Fruit fly (Drosophila melanogaster) whole organism, pupa: ENCODE measurements around the gene veli.

Source experiments
- CG10348 ChIP-seq: fragments of 200-800 bp; sonication (Bioruptor generic); IDR thresholded peaks from 2 replicates; pipeline ENCODE4 v1.3.6; 2022; ENCODE audit warnings: missing biosample characterization, missing genetic modification characterization
- CG12605 ChIP-seq: fragments of 200-800 bp; sonication (Bioruptor generic); IDR thresholded peaks from 2 replicates; pipeline ENCODE4 v1.3.6; 2022; ENCODE audit warnings: missing biosample characterization, missing genetic modification characterization
- CG13204 ChIP-seq: fragments of 200-800 bp; sonication (Bioruptor generic); optimal IDR thresholded peaks from 2 replicates; lab custom pipeline; 2018; ENCODE audit warnings: missing biosample characterization, mild to moderate bottlenecking, missing genetic modification characterization, moderate library complexity
- CG14655 ChIP-seq: fragments of 200-800 bp; sonication (Bioruptor generic); optimal IDR thresholded peaks from 3 replicates; lab custom pipeline; 2017; ENCODE audit warnings: mild to moderate bottlenecking, missing biosample characterization, missing genetic modification reagents, missing genetic modification characterization
- CG17806 ChIP-seq: fragments of 200-800 bp; sonication (Bioruptor generic); optimal IDR thresholded peaks from 2 replicates; lab custom pipeline; 2018; ENCODE audit warnings: missing biosample characterization, mild to moderate bottlenecking, missing genetic modification characterization, moderate library complexity
- CG32121 ChIP-seq: fragments of 200-800 bp; sonication (Bioruptor generic); IDR thresholded peaks from 2 replicates; pipeline ENCODE4 v1.3.6; 2022; ENCODE audit warnings: missing biosample characterization, missing genetic modification characterization
- CG34367 ChIP-seq: fragments of 200-800 bp; sonication (Bioruptor generic); optimal IDR thresholded peaks from 2 replicates; lab custom pipeline; 2018; ENCODE audit warnings: missing biosample characterization, mild to moderate bottlenecking, missing genetic modification characterization
- CG8159 ChIP-seq: fragments of 200-800 bp; sonication (Bioruptor generic); optimal IDR thresholded peaks from 3 replicates; lab custom pipeline; 2018; ENCODE audit warnings: missing biosample characterization, mild to moderate bottlenecking, missing genetic modification characterization, moderate library complexity
- CG9948 ChIP-seq: fragments of 200-800 bp; sonication (Bioruptor generic); optimal IDR thresholded peaks from 2 replicates; lab custom pipeline; 2018; ENCODE audit warnings: missing biosample characterization, mild to moderate bottlenecking, missing genetic modification characterization, moderate library complexity
- EcR ChIP-seq: fragments of 200-800 bp; sonication (Bioruptor generic); optimal IDR thresholded peaks from 3 replicates; lab custom pipeline; 2019; ENCODE audit warnings: missing biosample characterization, missing genetic modification characterization, mild to moderate bottlenecking, moderate library complexity, missing genetic modification reagents
- Pif1A ChIP-seq: fragments of 200-800 bp; sonication (Bioruptor generic); optimal IDR thresholded peaks from 3 replicates; lab custom pipeline; 2016; ENCODE audit warnings: missing biosample characterization, missing genetic modification characterization
- Snoo ChIP-seq: fragments of 200-800 bp; sonication (Bioruptor generic); optimal IDR thresholded peaks from 3 replicates; lab custom pipeline; 2017; ENCODE audit warnings: missing biosample characterization, mild to moderate bottlenecking, missing genetic modification characterization, inconsistent platforms

DNA sequence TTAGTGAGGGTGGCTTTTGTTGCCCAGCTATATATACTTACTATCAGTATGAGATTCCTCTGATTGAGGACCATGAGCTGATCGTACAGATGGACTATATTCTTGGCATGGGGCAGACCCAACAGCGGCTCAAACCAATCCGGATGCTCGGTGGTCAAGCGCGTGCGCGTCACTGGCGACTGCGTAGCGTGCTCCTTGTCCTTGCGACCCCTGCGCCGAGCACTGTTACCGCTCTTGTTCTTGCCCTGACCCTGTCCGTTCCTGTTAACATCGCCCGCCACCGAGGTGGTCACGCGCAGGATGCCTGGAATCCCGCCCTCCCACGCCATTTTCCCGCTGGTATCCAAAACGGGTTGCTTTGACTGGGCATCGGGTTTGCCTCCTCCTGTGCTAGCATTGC lies 32.7 kb downstream of the veli start:
- TF ChIP-seq EcR (no peak), CG10348 (no peak), CG13204 (GFP tag; lab: Kevin White, UChicago) (no peak), CG8159 (tag; lab: Kevin White, UChicago) (no peak), CG17806 (tag; lab: Kevin White, UChicago) (no peak), CG14655 (GFP tag; lab: Kevin White, UChicago) (no peak), CG32121 (GFP tag; lab: Robert Waterston, UW) (no peak), Snoo (tag; lab: Kevin White, UChicago) (no peak), CG34367 (tag; lab: Kevin White, UChicago) (no peak), CG9948 (tag; lab: Kevin White, UChicago) (no peak), Pif1A (GFP tag; lab: Kevin White, UChicago) (no peak), CG12605 (no peak)
